Fruit fly (Drosophila melanogaster): ENCODE data around the gene CG46383.

Gene CG46383

dm6 chr3R:15934952-15935351 lies 15.8 kb downstream of the CG46383 start, which contains the start of gene Sap47 (continued):
- no peak for TF ChIP-seq CG6654 (GFP tag; optimal IDR thresholded peaks at IDR 0.05)
- TF ChIP-seq ara (GFP tag; IDR thresholded peaks at IDR 0.05), result no peak
- no peak for TF ChIP-seq pan (optimal IDR thresholded peaks at IDR 0.05)
- no peak for TF ChIP-seq pan (GFP tag; optimal IDR thresholded peaks at IDR 0.05 in 1 of 2, IDR thresholded peaks at IDR 0.05 in 1 of 2)
- TF ChIP-seq kni (GFP tag; optimal IDR thresholded peaks at IDR 0.05), result no peak
- no peak for TF ChIP-seq CG18011 (GFP tag; optimal IDR thresholded peaks at IDR 0.05)
- peak; percentile 84 for TF ChIP-seq unc-4 (GFP tag; IDR thresholded peaks at IDR 0.05; ENCODE audit: partially characterized antibody)
- TF ChIP-seq CG8281 (tag; optimal IDR thresholded peaks at IDR 0.05), result no peak
- peak; percentile 68; the same call in 2 of the 3 replicates for TF ChIP-seq CG7963 (GFP tag; IDR thresholded peaks at IDR 0.05; ENCODE audit: partially characterized antibody)
- no peak for TF ChIP-seq Ets97D (GFP tag; optimal IDR thresholded peaks at IDR 0.05)
- no peak for TF ChIP-seq CG31224 (GFP tag; IDR thresholded peaks at IDR 0.05)
- no peak for TF ChIP-seq CG10209 (GFP tag; optimal IDR thresholded peaks at IDR 0.05)
- no peak for TF ChIP-seq Dfd (GFP tag; optimal IDR thresholded peaks at IDR 0.05)
- no peak for TF ChIP-seq CG7839 (tag; optimal IDR thresholded peaks at IDR 0.05)
- no peak for TF ChIP-seq zfh2 (GFP tag; optimal IDR thresholded peaks at IDR 0.05)
- no peak for TF ChIP-seq croc (GFP tag; conservative IDR thresholded peaks at IDR 0.05)
- TF ChIP-seq yki (optimal IDR thresholded peaks at IDR 0.05), result no peak
- TF ChIP-seq E2f1 (GFP tag; IDR thresholded peaks at IDR 0.05), result no peak
- no peak; the same call in 1 of the 2 replicates for TF ChIP-seq chm (GFP tag; IDR thresholded peaks at IDR 0.05)
- TF ChIP-seq CG17612 (GFP tag; IDR thresholded peaks at IDR 0.05), result no peak
- TF ChIP-seq Deaf1 (tag; optimal IDR thresholded peaks at IDR 0.05), result no peak
- TF ChIP-seq gsb-n (tag; optimal IDR thresholded peaks at IDR 0.05), result no peak
- TF ChIP-seq mld (GFP tag; IDR thresholded peaks at IDR 0.05; ENCODE audit: partially characterized antibody), result 0 out of 3 replicates have a peak, but pooled peaks have one; percentile 64
- no peak for TF ChIP-seq CG15696 (tag; optimal IDR thresholded peaks at IDR 0.05)
- peak; percentile 83 for TF ChIP-seq hbn (GFP tag; IDR thresholded peaks at IDR 0.05; ENCODE audit: partially characterized antibody)
- peak; percentile 18; the same call in 1 of the 3 replicates for TF ChIP-seq so (GFP tag; IDR thresholded peaks at IDR 0.05)
- peak; percentile 47 for TF ChIP-seq CrebB (tag; optimal IDR thresholded peaks at IDR 0.05)
- no peak for TF ChIP-seq D (optimal IDR thresholded peaks at IDR 0.05)
- no peak for TF ChIP-seq D (GFP tag; optimal IDR thresholded peaks at IDR 0.05)
- TF ChIP-seq hb (GFP tag; IDR thresholded peaks at IDR 0.05; ENCODE audit: partially characterized antibody), result peak; percentile 65; the same call in 2 of the 3 replicates
- no peak for TF ChIP-seq Eip74EF (GFP tag; optimal IDR thresholded peaks at IDR 0.05)
- no peak for TF ChIP-seq Neu2 (GFP tag; optimal IDR thresholded peaks at IDR 0.05; ENCODE audit: borderline replicate concordance)
- no peak for TF ChIP-seq CG8089 (GFP tag; optimal IDR thresholded peaks at IDR 0.05)
- TF ChIP-seq ken (GFP tag; IDR thresholded peaks at IDR 0.05), result no peak
- no peak for TF ChIP-seq CG11093 (GFP tag; IDR thresholded peaks at IDR 0.05)
- peak; percentile 64 for TF ChIP-seq CG17186 (GFP tag; optimal IDR thresholded peaks at IDR 0.05)
- TF ChIP-seq twi (tag; optimal IDR thresholded peaks at IDR 0.05), result peak; percentile 2
- no peak for TF ChIP-seq sim (GFP tag; IDR thresholded peaks at IDR 0.05)
- TF ChIP-seq CG2712 (tag; optimal IDR thresholded peaks at IDR 0.05), result no peak
- peak; percentile 99 for TF ChIP-seq MBD-R2 (GFP tag; IDR thresholded peaks at IDR 0.05)
- no peak for TF ChIP-seq trh (GFP tag; optimal IDR thresholded peaks at IDR 0.05)
- TF ChIP-seq zen (tag; optimal IDR thresholded peaks at IDR 0.05), result peak; percentile 12
- peak; percentile 96 for TF ChIP-seq abd-A (tag; optimal IDR thresholded peaks at IDR 0.05)
- no peak for TF ChIP-seq ind (GFP tag; optimal IDR thresholded peaks at IDR 0.05)
- peak; percentile 58; the same call in 1 of the 3 replicates for TF ChIP-seq Dbx (GFP tag; IDR thresholded peaks at IDR 0.05)
- TF ChIP-seq CG15479 (GFP tag; optimal IDR thresholded peaks at IDR 0.05), result peak; percentile 34
- no peak; the same call in 2 of the 3 replicates for TF ChIP-seq ci (GFP tag; IDR thresholded peaks at IDR 0.05)
- no peak for TF ChIP-seq Mes4 (GFP tag; optimal IDR thresholded peaks at IDR 0.05)
- TF ChIP-seq CG18476 (GFP tag; optimal IDR thresholded peaks at IDR 0.05), result no peak
- TF ChIP-seq Ptx1 (GFP tag; IDR thresholded peaks at IDR 0.05), result no peak
- TF ChIP-seq peb (GFP tag; IDR thresholded peaks at IDR 0.05), result no peak
- no peak for TF ChIP-seq vfl (GFP tag; optimal IDR thresholded peaks at IDR 0.05)

All from whole organism, embryonic.